Worm (Caenorhabditis elegans): ENCODE data around the gene C17H12.37.

C17H12.37 gene

DNA sequence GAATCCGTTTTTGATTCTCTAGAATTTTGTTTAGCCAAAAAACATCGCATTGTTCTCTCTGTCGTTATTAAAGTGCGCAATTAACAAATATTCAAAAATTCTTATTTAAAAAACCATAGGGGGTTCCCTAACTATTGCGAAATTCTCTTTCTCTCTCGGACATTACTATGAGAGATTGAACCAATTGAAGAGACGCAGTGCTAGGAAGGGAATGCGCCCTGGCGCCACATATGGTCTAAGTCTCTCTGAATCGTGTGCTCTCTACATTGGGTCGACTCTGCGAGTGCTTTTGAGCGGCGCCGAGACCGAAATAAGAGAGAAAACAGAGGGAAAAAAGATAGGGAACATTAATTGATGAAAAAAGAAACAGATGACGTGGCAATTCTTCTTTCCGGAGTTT is 19.0 kb upstream of the C17H12.37 start:
- TF ChIP-seq flh-1 (GFP tag; optimal IDR thresholded peaks at IDR 0.05) (no peak), sptf-1 (tag; optimal IDR thresholded peaks at IDR 0.05) (no peak), unc-120 (tag; optimal IDR thresholded peaks at IDR 0.05; ENCODE audit: poor library complexity, severe bottlenecking) (peak; percentile 80), ham-2 (GFP tag; optimal IDR thresholded peaks at IDR 0.05) (no peak), ces-1 (GFP tag; optimal IDR thresholded peaks at IDR 0.05) (peak; percentile 35), mls-2 (tag; optimal IDR thresholded peaks at IDR 0.05) (no peak), nhr-12 (tag; optimal IDR thresholded peaks at IDR 0.05) (no peak), blmp-1 (tag; optimal IDR thresholded peaks at IDR 0.05) (no peak), snpc-4 (tag; optimal IDR thresholded peaks at IDR 0.05) (no peak), unc-39 (tag; optimal IDR thresholded peaks at IDR 0.05) (no peak), mep-1 (tag; optimal IDR thresholded peaks at IDR 0.05) (peak; percentile 25), drap-1 (GFP tag; optimal IDR thresholded peaks at IDR 0.05) (no peak), ztf-11 (tag; optimal IDR thresholded peaks at IDR 0.05) (no peak), bed-3 (GFP tag; optimal IDR thresholded peaks at IDR 0.05) (no peak), M03D4.4 (tag; optimal IDR thresholded peaks at IDR 0.05) (no peak), nhr-237 (tag; optimal IDR thresholded peaks at IDR 0.05) (peak; percentile 49), lsy-2 (tag; optimal IDR thresholded peaks at IDR 0.05) (no peak)

DNA sequence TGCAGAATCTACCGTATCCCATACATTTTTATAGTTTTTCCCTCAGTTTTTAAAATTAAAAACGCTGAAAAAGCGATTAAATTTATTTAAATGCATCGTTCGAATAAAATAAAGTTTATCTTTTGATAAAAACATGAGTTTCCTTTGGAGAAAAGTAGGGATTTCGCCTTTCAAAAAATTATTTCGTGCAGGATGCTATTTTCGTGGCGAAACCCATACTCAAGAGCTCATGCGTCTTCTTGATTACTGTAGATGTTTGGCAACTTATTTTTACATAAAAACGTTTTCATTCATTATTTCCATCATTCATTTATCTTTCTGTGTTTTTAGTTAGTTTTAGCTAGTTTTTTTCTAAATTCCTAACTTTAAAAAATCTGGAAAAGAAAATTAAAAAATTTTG is 15.0 kb upstream of the C17H12.37 start:
- TF ChIP-seq ceh-39 (tag; optimal IDR thresholded peaks at IDR 0.05), result no peak
- no peak for TF ChIP-seq ceh-43 (GFP tag; optimal IDR thresholded peaks at IDR 0.05)
- no peak for TF ChIP-seq bed-3 (GFP tag; optimal IDR thresholded peaks at IDR 0.05)
- TF ChIP-seq lin-13 (tag; optimal IDR thresholded peaks at IDR 0.05), result no peak
- TF ChIP-seq mep-1 (tag; optimal IDR thresholded peaks at IDR 0.05), result no peak
- TF ChIP-seq hlh-1 (tag; optimal IDR thresholded peaks at IDR 0.05), result no peak
- no peak for TF ChIP-seq nhr-28 (tag; optimal IDR thresholded peaks at IDR 0.05)
- no peak for TF ChIP-seq snpc-4 (tag; optimal IDR thresholded peaks at IDR 0.05)
- no peak for TF ChIP-seq ceh-83 (GFP tag; optimal IDR thresholded peaks at IDR 0.05)
- TF ChIP-seq unc-120 (tag; optimal IDR thresholded peaks at IDR 0.05; ENCODE audit: poor library complexity, severe bottlenecking), result no peak
- no peak for TF ChIP-seq drap-1 (GFP tag; optimal IDR thresholded peaks at IDR 0.05)
- TF ChIP-seq blmp-1 (tag; optimal IDR thresholded peaks at IDR 0.05), result no peak
- no peak for TF ChIP-seq unc-62 (GFP tag; optimal IDR thresholded peaks at IDR 0.05)
- TF ChIP-seq elt-1 (tag; optimal IDR thresholded peaks at IDR 0.05; ENCODE audit: borderline replicate concordance, insufficient read depth), result no peak
- no peak for TF ChIP-seq cnd-1 (tag; optimal IDR thresholded peaks at IDR 0.05)
- no peak for TF ChIP-seq ztf-11 (tag; optimal IDR thresholded peaks at IDR 0.05)
- TF ChIP-seq pha-4 (tag; optimal IDR thresholded peaks at IDR 0.05), result no peak
- no peak for TF ChIP-seq lin-32 (GFP tag; optimal IDR thresholded peaks at IDR 0.05)

DNA sequence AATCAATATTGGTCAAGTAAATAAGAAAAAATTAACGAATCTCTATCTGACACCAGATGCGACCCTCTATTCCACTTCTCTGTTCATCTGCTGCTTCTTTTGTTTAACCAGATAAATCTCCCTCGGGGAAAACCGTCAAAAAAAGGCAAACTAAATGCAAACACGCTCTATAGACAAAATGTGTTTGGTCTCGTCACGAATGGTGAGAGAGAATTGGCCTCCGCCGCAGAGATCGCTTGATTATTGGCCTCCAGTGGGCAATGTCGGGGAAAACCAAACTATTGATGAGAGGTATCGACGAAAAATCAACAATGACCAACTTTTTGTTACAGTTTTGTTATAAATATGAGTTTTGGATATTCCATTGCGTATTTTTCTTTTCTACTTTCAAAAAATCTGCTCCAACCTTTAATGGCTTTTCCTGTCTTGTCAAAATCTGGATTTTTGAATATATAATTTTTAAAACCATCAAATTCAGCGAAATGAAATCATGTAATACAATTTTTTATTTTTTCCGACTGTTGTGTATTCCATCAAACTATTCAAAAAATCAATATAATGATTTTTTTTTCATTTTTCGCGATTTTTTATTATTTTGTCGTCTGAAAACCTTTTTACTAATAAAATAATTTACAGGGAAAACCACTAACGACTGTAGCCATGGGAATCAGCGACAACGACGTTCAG is 14.3 kb upstream of the C17H12.37 start, which contains the start of the genes C17H12.2 and vha-8:
C17H12.2 (minus strand) TSS at position 51 of the 687 bp plus-strand sequence.
vha-8 (plus strand) TSS at position 637 of the 687 bp plus-strand sequence.
- TF ChIP-seq ham-2 (GFP tag; optimal IDR thresholded peaks at IDR 0.05) (peak; percentile 30), mep-1 (tag; optimal IDR thresholded peaks at IDR 0.05) (peak; percentile 99), cnd-1 (tag; optimal IDR thresholded peaks at IDR 0.05) (peak; percentile 40), nhr-12 (tag; optimal IDR thresholded peaks at IDR 0.05) (no peak), lin-13 (tag; optimal IDR thresholded peaks at IDR 0.05) (peak; percentile 82), ztf-11 (tag; optimal IDR thresholded peaks at IDR 0.05) (peak; percentile 36), elt-3 (tag; optimal IDR thresholded peaks at IDR 0.05) (peak; percentile 41), zip-8 (tag; optimal IDR thresholded peaks at IDR 0.05) (no peak), flh-1 (GFP tag; optimal IDR thresholded peaks at IDR 0.05) (no peak), pha-4 (tag; optimal IDR thresholded peaks at IDR 0.05) (peak; percentile 70), ces-1 (GFP tag; optimal IDR thresholded peaks at IDR 0.05) (peak; percentile 78), bed-3 (GFP tag; optimal IDR thresholded peaks at IDR 0.05) (no peak), drap-1 (GFP tag; optimal IDR thresholded peaks at IDR 0.05) (peak; percentile 57), nhr-28 (tag; optimal IDR thresholded peaks at IDR 0.05) (no peak), M03D4.4 (tag; optimal IDR thresholded peaks at IDR 0.05) (no peak), mab-5 (tag; optimal IDR thresholded peaks at IDR 0.05) (peak; percentile 35), ceh-43 (GFP tag; optimal IDR thresholded peaks at IDR 0.05) (no peak), snpc-4 (tag; optimal IDR thresholded peaks at IDR 0.05) (no peak), mls-2 (tag; optimal IDR thresholded peaks at IDR 0.05) (peak; percentile 31), unc-120 (tag; optimal IDR thresholded peaks at IDR 0.05; ENCODE audit: poor library complexity, severe bottlenecking) (peak; percentile 93), ceh-39 (tag; optimal IDR thresholded peaks at IDR 0.05) (peak; percentile 85), lsy-2 (tag; optimal IDR thresholded peaks at IDR 0.05) (peak; percentile 82), ceh-83 (GFP tag; optimal IDR thresholded peaks at IDR 0.05) (no peak), nhr-237 (tag; optimal IDR thresholded peaks at IDR 0.05) (peak; percentile 95), unc-62 (GFP tag; optimal IDR thresholded peaks at IDR 0.05) (peak; percentile 91), lin-32 (GFP tag; optimal IDR thresholded peaks at IDR 0.05) (no peak), nhr-76 (tag; optimal IDR thresholded peaks at IDR 0.05) (no peak), unc-39 (tag; optimal IDR thresholded peaks at IDR 0.05) (no peak), elt-1 (tag; optimal IDR thresholded peaks at IDR 0.05; ENCODE audit: borderline replicate concordance, insufficient read depth) (peak; percentile 34), sem-2 (GFP tag; optimal IDR thresholded peaks at IDR 0.05) (no peak), nhr-2 (tag; optimal IDR thresholded peaks at IDR 0.05) (peak; percentile 44), sptf-1 (tag; optimal IDR thresholded peaks at IDR 0.05) (peak; percentile 74), blmp-1 (tag; optimal IDR thresholded peaks at IDR 0.05) (peak; percentile 43), hlh-1 (tag; optimal IDR thresholded peaks at IDR 0.05) (peak; percentile 75), tbx-8 (GFP tag; optimal IDR thresholded peaks at IDR 0.05) (no peak)

Data from whole organism, mixed stage, embryonic.